Fruit fly (Drosophila melanogaster) whole organism, embryonic: ENCODE data around the gene Dsp1.

Source experiments
- Ada2b ChIP-seq: fragments of 200-800 bp; sonication (Bioruptor generic); IDR thresholded peaks from 2 replicates; pipeline ENCODE4 v1.3.6; 2022; ENCODE audit warnings: missing biosample characterization, missing genetic modification characterization
- Awh ChIP-seq: fragments of 200-800 bp; sonication (Bioruptor generic); IDR thresholded peaks from 2 replicates; pipeline ENCODE4, ENCODE4 v1.3.6; 2022; ENCODE audit warnings: missing biosample characterization, missing genetic modification characterization
- Blimp-1 ChIP-seq: fragments of 200-800 bp; sonication (Bioruptor generic); optimal IDR thresholded peaks from 3 replicates; lab custom pipeline; 2018; ENCODE audit warnings: missing biosample characterization, missing genetic modification characterization, mild to moderate bottlenecking, moderate library complexity, missing genetic modification reagents
- CG10959 ChIP-seq: fragments of 200-800 bp; sonication (Bioruptor generic); IDR thresholded peaks from 2 replicates; pipeline ENCODE4 v1.3.6; 2022; ENCODE audit warnings: missing biosample characterization, missing genetic modification characterization
- CG13894 ChIP-seq: fragments of 200-800 bp; sonication (Bioruptor generic); optimal IDR thresholded peaks from 3 replicates; lab custom pipeline; 2018; ENCODE audit warnings: missing biosample characterization, mild to moderate bottlenecking, missing genetic modification characterization, moderate library complexity
- CG14710 ChIP-seq: fragments of 200-800 bp; sonication (Bioruptor generic); optimal IDR thresholded peaks from 3 replicates; lab custom pipeline; 2019; ENCODE audit warnings: missing biosample characterization, mild to moderate bottlenecking, missing genetic modification characterization, moderate library complexity
- CG15073 ChIP-seq: fragments of 200-800 bp; sonication (Bioruptor generic); optimal IDR thresholded peaks from 2 replicates; lab custom pipeline; 2016; ENCODE audit warnings: missing biosample characterization, missing genetic modification characterization
- CG17568 ChIP-seq: fragments of 200-800 bp; sonication (Bioruptor generic); optimal IDR thresholded peaks from 2 replicates; lab custom pipeline; 2018; ENCODE audit warnings: missing biosample characterization, mild to moderate bottlenecking, missing genetic modification characterization, moderate library complexity
- CG18619 ChIP-seq: fragments of 200-800 bp; sonication (Bioruptor generic); optimal IDR thresholded peaks from 3 replicates; lab custom pipeline; 2017; ENCODE audit warnings: missing biosample characterization, mild to moderate bottlenecking, missing genetic modification characterization
- CG2875 ChIP-seq: fragments of 200-800 bp; sonication (Bioruptor generic); optimal IDR thresholded peaks from 2 replicates; lab custom pipeline; 2017; ENCODE audit warnings: missing biosample characterization, mild to moderate bottlenecking, missing genetic modification characterization, missing genetic modification reagents
- CG4854 ChIP-seq: fragments of 200-800 bp; sonication (Bioruptor generic); optimal IDR thresholded peaks from 2 replicates; lab custom pipeline; 2016; ENCODE audit warnings: missing biosample characterization, missing genetic modification characterization, inconsistent platforms
- CG5245 ChIP-seq: fragments of 200-800 bp; sonication (Bioruptor generic); optimal IDR thresholded peaks from 3 replicates; lab custom pipeline; 2016; ENCODE audit warnings: missing biosample characterization, missing genetic modification characterization
- CG6254 ChIP-seq: fragments of 200-800 bp; sonication (Bioruptor generic); optimal IDR thresholded peaks from 3 replicates; lab custom pipeline; 2017; ENCODE audit warnings: mild to moderate bottlenecking, missing biosample characterization, missing genetic modification reagents, missing genetic modification characterization
- CG7839 ChIP-seq: fragments of 200-800 bp; sonication (Bioruptor generic); optimal IDR thresholded peaks from 3 replicates; lab custom pipeline; 2018; ENCODE audit warnings: missing biosample characterization, mild to moderate bottlenecking, missing genetic modification characterization, moderate library complexity
- CG8359 ChIP-seq: fragments of 200-800 bp; sonication (Bioruptor generic); optimal IDR thresholded peaks from 2 replicates; lab custom pipeline; 2017; ENCODE audit warnings: missing biosample characterization, mild to moderate bottlenecking, missing genetic modification characterization, borderline replicate concordance
- CG8478 ChIP-seq: fragments of >200 bp; optimal IDR thresholded peaks from 2 replicates; lab custom pipeline; 2018
- CTCF ChIP-seq: fragments of 200-800 bp; sonication (Bioruptor generic); optimal IDR thresholded peaks from 2 replicates; lab custom pipeline; 2017; ENCODE audit warnings: missing biosample characterization, mild to moderate bottlenecking, missing genetic modification characterization, moderate library complexity
- CrebB ChIP-seq: fragments of 200-800 bp; sonication (Bioruptor generic); optimal IDR thresholded peaks from 3 replicates; lab custom pipeline; 2018; ENCODE audit warnings: missing biosample characterization, mild to moderate bottlenecking, missing genetic modification characterization
- Dip2 ChIP-seq: fragments of 200-800 bp; sonication (Bioruptor generic); IDR thresholded peaks from 2 replicates; pipeline ENCODE4 v1.3.6; 2022; ENCODE audit warnings: missing biosample characterization, missing genetic modification characterization
- Dref ChIP-seq: fragments of 200-800 bp; sonication (Bioruptor generic); IDR thresholded peaks from 2 replicates; pipeline ENCODE4 v1.3.6; 2022; ENCODE audit warnings: missing biosample characterization, missing genetic modification characterization
- Fer1 ChIP-seq: fragments of 200-800 bp; sonication (Bioruptor generic); optimal IDR thresholded peaks from 2 replicates; lab custom pipeline; 2017; ENCODE audit warnings: missing biosample characterization, mild to moderate bottlenecking, missing genetic modification characterization
- H15 ChIP-seq: fragments of 200-800 bp; sonication (Bioruptor generic); IDR thresholded peaks from 3 replicates; pipeline ENCODE4 v1.3.6; 2022; ENCODE audit warnings: missing biosample characterization, missing genetic modification characterization
- Lpt ChIP-seq: fragments of >200 bp; optimal IDR thresholded peaks from 2 replicates; lab custom pipeline; 2018; ENCODE audit warnings: missing biosample characterization, missing genetic modification characterization
- Oaz ChIP-seq: fragments of 200-800 bp; sonication (Bioruptor generic); IDR thresholded peaks from 2 replicates; pipeline ENCODE4 v1.3.6; 2022; ENCODE audit warnings: missing biosample characterization, missing genetic modification characterization
- Optix ChIP-seq: fragments of 200-800 bp; sonication (Bioruptor generic); IDR thresholded peaks from 3 replicates; pipeline ENCODE4 v1.3.6; 2022; ENCODE audit warnings: missing biosample characterization, missing genetic modification characterization
- Poxn ChIP-seq: fragments of 200-800 bp; sonication (Bioruptor generic); IDR thresholded peaks from 2 replicates; pipeline ENCODE4 v1.3.6; 2022; ENCODE audit warnings: missing biosample characterization, missing genetic modification characterization
- Six4 ChIP-seq: fragments of 200-800 bp; sonication (Bioruptor generic); optimal IDR thresholded peaks from 2 replicates; lab custom pipeline; 2016; ENCODE audit warnings: missing biosample characterization, missing genetic modification characterization
- TFAM ChIP-seq: fragments of 200-800 bp; sonication (Bioruptor generic); optimal IDR thresholded peaks from 2 replicates; lab custom pipeline; 2017; ENCODE audit warnings: missing biosample characterization, missing genetic modification characterization, inconsistent platforms
- Usf ChIP-seq: fragments of 200-800 bp; sonication (Bioruptor generic); optimal IDR thresholded peaks from 2 replicates; lab custom pipeline; 2017; ENCODE audit warnings: missing genotype, missing biosample characterization, missing genetic modification characterization
- YL-1 ChIP-seq: fragments of 200-800 bp; sonication (Bioruptor generic); optimal IDR thresholded peaks from 3 replicates; lab custom pipeline; 2017; ENCODE audit warnings: missing biosample characterization, mild to moderate bottlenecking, missing genetic modification characterization
- amos ChIP-seq: fragments of 200-800 bp; sonication (Bioruptor generic); IDR thresholded peaks from 2 replicates; pipeline ENCODE4 v1.3.6; 2022; ENCODE audit warnings: missing biosample characterization, missing genetic modification characterization; ENCODE audit not compliant: partially characterized antibody
- bsh ChIP-seq, 2 experiments: fragments of 200-800 bp; sonication (Bioruptor generic); optimal IDR thresholded peaks; 2 replicates each; lab custom pipeline; 2017 to 2018; ENCODE audit warnings: mild to moderate bottlenecking in 2 of 2, missing biosample characterization in 2 of 2, missing genetic modification characterization in 2 of 2, moderate library complexity in 1 of 2
- cad ChIP-seq: fragments of >200 bp; optimal IDR thresholded peaks from 2 replicates; lab custom pipeline; 2017; ENCODE audit warnings: missing biosample characterization, missing genetic modification characterization
- cato ChIP-seq: fragments of 200-800 bp; sonication (Bioruptor generic); optimal IDR thresholded peaks from 2 replicates; lab custom pipeline; 2016; ENCODE audit warnings: missing biosample characterization, missing genetic modification characterization, borderline replicate concordance
- caup ChIP-seq: fragments of 200-800 bp; sonication (Bioruptor generic); optimal IDR thresholded peaks from 3 replicates; lab custom pipeline; 2017; ENCODE audit warnings: missing biosample characterization, mild to moderate bottlenecking, missing genetic modification characterization, moderate library complexity; ENCODE audit not compliant: severe bottlenecking
- chinmo ChIP-seq: fragments of 200-800 bp; sonication (Bioruptor generic); IDR thresholded peaks from 4 replicates; pipeline ENCODE4 v1.3.6; 2022; ENCODE audit warnings: missing biosample characterization, missing genetic modification characterization; ENCODE audit not compliant: partially characterized antibody
- danr ChIP-seq: fragments of 200-800 bp; sonication (Bioruptor generic); IDR thresholded peaks from 2 replicates; pipeline ENCODE4 v1.3.6; 2022; ENCODE audit warnings: missing biosample characterization, missing genetic modification characterization
- dysf ChIP-seq: fragments of 200-800 bp; sonication (Bioruptor generic); IDR thresholded peaks from 3 replicates; pipeline ENCODE4 v1.3.6; 2022; ENCODE audit warnings: missing biosample characterization, missing genetic modification characterization
- en ChIP-seq: fragments of 200-800 bp; sonication (Bioruptor generic); optimal IDR thresholded peaks from 2 replicates; lab custom pipeline; 2016; ENCODE audit warnings: missing biosample characterization, missing genetic modification characterization
- ftz-f1 ChIP-seq: fragments of 200-800 bp; sonication (Bioruptor generic); optimal IDR thresholded peaks from 2 replicates; lab custom pipeline; 2016; ENCODE audit warnings: missing biosample characterization, missing genetic modification characterization
- gt ChIP-seq: fragments of 200-800 bp; sonication (Bioruptor generic); IDR thresholded peaks from 2 replicates; pipeline ENCODE4 v1.3.6; 2022; ENCODE audit warnings: missing biosample characterization, missing genetic modification characterization
- insv ChIP-seq, 2 experiments: fragments of 200-800 bp; sonication (Bioruptor generic); optimal IDR thresholded peaks; 3 replicates each; lab custom pipeline; 2016 to 2018; ENCODE audit warnings: missing biosample characterization in 2 of 2, missing genetic modification characterization in 2 of 2
- jigr1 ChIP-seq: fragments of 200-800 bp; sonication (Bioruptor generic); IDR thresholded peaks from 3 replicates; pipeline ENCODE4 v1.3.6; 2022; ENCODE audit warnings: missing biosample characterization, missing genetic modification characterization
- kah ChIP-seq: fragments of 200-800 bp; sonication (Bioruptor generic); optimal IDR thresholded peaks from 2 replicates; lab custom pipeline; 2018; ENCODE audit warnings: missing biosample characterization, mild to moderate bottlenecking, missing genetic modification characterization
- pzg ChIP-seq: fragments of 200-800 bp; sonication (Bioruptor generic); optimal IDR thresholded peaks from 3 replicates; lab custom pipeline; 2018; ENCODE audit warnings: missing biosample characterization, mild to moderate bottlenecking, missing genetic modification characterization, moderate library complexity
- seq ChIP-seq: fragments of 200-800 bp; sonication (Bioruptor generic); IDR thresholded peaks from 2 replicates; pipeline ENCODE4 v1.3.6; 2022; ENCODE audit warnings: missing biosample characterization, missing genetic modification characterization
- sna ChIP-seq: fragments of 200-800 bp; sonication (Bioruptor generic); IDR thresholded peaks from 2 replicates; pipeline ENCODE4 v1.3.6; 2022; ENCODE audit warnings: missing biosample characterization, missing genetic modification characterization; ENCODE audit not compliant: partially characterized antibody
- sqz ChIP-seq: fragments of 200-800 bp; sonication (Bioruptor generic); optimal IDR thresholded peaks from 3 replicates; lab custom pipeline; 2018; ENCODE audit warnings: missing biosample characterization, mild to moderate bottlenecking, missing genetic modification characterization
- ssp ChIP-seq: fragments of 200-800 bp; sonication (Bioruptor generic); IDR thresholded peaks from 2 replicates; pipeline ENCODE4 v1.3.6; 2022; ENCODE audit warnings: missing biosample characterization, missing genetic modification characterization
- tna ChIP-seq: fragments of 200-800 bp; sonication (Bioruptor generic); IDR thresholded peaks from 2 replicates; pipeline ENCODE4 v1.3.6; 2022; ENCODE audit warnings: missing biosample characterization, missing genetic modification characterization; ENCODE audit not compliant: partially characterized antibody
- toy ChIP-seq: fragments of 200-800 bp; sonication (Bioruptor generic); IDR thresholded peaks from 2 replicates; pipeline ENCODE4 v1.3.6; 2022; ENCODE audit warnings: missing biosample characterization, missing genetic modification characterization
- ttk ChIP-seq: fragments of 200-800 bp; sonication (Bioruptor generic); IDR thresholded peaks from 2 replicates; pipeline ENCODE4 v2.1.2; 2022; ENCODE audit warnings: missing biosample characterization, missing genetic modification characterization
- yki ChIP-seq: fragments of >200 bp; optimal IDR thresholded peaks from 3 replicates; lab custom pipeline; 2018

The Dsp1 gene

DNA sequence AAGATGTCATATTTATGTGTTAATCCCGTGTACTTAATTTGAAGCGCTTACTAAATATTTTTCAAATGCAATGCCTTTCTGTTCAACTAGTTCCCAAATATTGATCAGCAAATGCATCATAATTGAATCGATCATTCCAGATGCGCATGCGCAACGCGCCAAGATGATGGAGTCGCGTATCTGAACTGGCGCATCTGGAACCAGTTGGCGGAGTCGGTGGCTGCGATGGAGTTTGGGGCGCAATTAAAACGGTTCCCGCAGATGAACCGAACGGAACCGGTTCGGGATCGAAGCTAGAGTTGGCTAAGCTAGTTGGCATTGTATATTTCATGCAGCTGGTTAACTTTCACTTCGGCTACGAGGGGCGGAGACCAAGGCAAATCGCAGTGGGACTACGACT lies 7.9 kb upstream of the Dsp1 start, which contains the start of gene CalpC (continued):
- TF ChIP-seq cad (GFP tag; lab: Kevin White, UChicago), result no peak
- no peak for TF ChIP-seq Dip2 (GFP tag; lab: Robert Waterston, UW)
- TF ChIP-seq kah (GFP tag; lab: Kevin White, UChicago), result no peak
- TF ChIP-seq CG14710 (tag; lab: Kevin White, UChicago), result no peak
- TF ChIP-seq toy, result no peak
- TF ChIP-seq CG6254 (GFP tag; lab: Kevin White, UChicago), result no peak
- TF ChIP-seq CG7839, result no peak
- TF ChIP-seq Awh (GFP tag; lab: Robert Waterston, UW), result no peak
- no peak for TF ChIP-seq CG10959 (GFP tag; lab: Robert Waterston, UW)
- TF ChIP-seq Ada2b, result no peak
- TF ChIP-seq seq (GFP tag; lab: Robert Waterston, UW), result no peak
- no peak for TF ChIP-seq gt
- no peak for TF ChIP-seq insv (GFP tag; optimal IDR thresholded peaks at IDR 0.05; lab: Kevin White, UChicago)
- TF ChIP-seq CG8359 (GFP tag; lab: Kevin White, UChicago), result no peak
- TF ChIP-seq amos (GFP tag; lab: Robert Waterston, UW), result peak; percentile 39; the same call in 1 of the 2 replicates
- TF ChIP-seq CG17568 (GFP tag; lab: Kevin White, UChicago), result no peak
- no peak for TF ChIP-seq cato (GFP tag; lab: Kevin White, UChicago)
- TF ChIP-seq CrebB (tag; lab: Kevin White, UChicago), result no peak
- no peak for TF ChIP-seq CG8478
- no peak for TF ChIP-seq ftz-f1 (GFP tag; lab: Kevin White, UChicago)
- no peak for TF ChIP-seq jigr1
- no peak for TF ChIP-seq YL-1 (GFP tag; lab: Kevin White, UChicago)
- no peak for TF ChIP-seq Usf (GFP tag; lab: Kevin White, UChicago)
- TF ChIP-seq H15 (GFP tag; lab: Robert Waterston, UW), result no peak
- no peak for TF ChIP-seq bsh (GFP tag; optimal IDR thresholded peaks at IDR 0.05; lab: Kevin White, UChicago)
- TF ChIP-seq caup (GFP tag; lab: Kevin White, UChicago), result no peak
- no peak for TF ChIP-seq sqz (GFP tag; lab: Kevin White, UChicago)
- TF ChIP-seq danr (GFP tag; lab: Robert Waterston, UW), result no peak
- no peak for TF ChIP-seq CG2875 (GFP tag; lab: Kevin White, UChicago)
- no peak for TF ChIP-seq CG13894 (tag; lab: Kevin White, UChicago)
- TF ChIP-seq CG15073 (GFP tag; lab: Kevin White, UChicago), result no peak
- no peak for TF ChIP-seq ttk
- no peak for TF ChIP-seq Oaz (GFP tag; lab: Robert Waterston, UW)
- TF ChIP-seq pzg (GFP tag; lab: Kevin White, UChicago), result peak; percentile 22
- TF ChIP-seq tna (GFP tag; lab: Robert Waterston, UW), result no peak
- TF ChIP-seq dysf (GFP tag; lab: Robert Waterston, UW), result no peak
- peak; percentile 40 for TF ChIP-seq Blimp-1
- no peak for TF ChIP-seq Fer1
- no peak for TF ChIP-seq CG5245 (GFP tag; lab: Kevin White, UChicago)
- no peak for TF ChIP-seq yki (lab: Kevin White, UChicago)
- TF ChIP-seq Dref (GFP tag; lab: Robert Waterston, UW), result peak; percentile 36; the same call in 1 of the 2 replicates
- TF ChIP-seq CG18619 (GFP tag; lab: Kevin White, UChicago), result no peak
- no peak for TF ChIP-seq Poxn (GFP tag; lab: Robert Waterston, UW)
- no peak for TF ChIP-seq ssp (GFP tag; lab: Robert Waterston, UW)
- TF ChIP-seq TFAM, result no peak
- no peak for TF ChIP-seq en (GFP tag; lab: Kevin White, UChicago)
- TF ChIP-seq chinmo (GFP tag; lab: Robert Waterston, UW), result peak; percentile 78; the same call in 2 of the 4 replicates
- TF ChIP-seq CTCF (GFP tag; lab: Kevin White, UChicago), result no peak
- no peak for TF ChIP-seq Six4 (GFP tag; lab: Kevin White, UChicago)
- no peak for TF ChIP-seq Optix (GFP tag; lab: Robert Waterston, UW)
- TF ChIP-seq Lpt, result no peak
- no peak for TF ChIP-seq CG4854 (GFP tag; lab: Kevin White, UChicago)
- TF ChIP-seq sna, result peak; percentile 43; the same call in 1 of the 2 replicates
